Worm (Caenorhabditis elegans): ENCODE results near the gene C25F9.10.

ce11 chrV:19428936-19429335, 23.4 kb downstream of the C25F9.10 start:
- TF ChIP-seq ceh-16 (tag; optimal IDR thresholded peaks at IDR 0.05) (peak; percentile 40), blmp-1 (tag; optimal IDR thresholded peaks at IDR 0.05; ENCODE audit: insufficient read depth) (no peak)
